Worm (Caenorhabditis elegans): ENCODE measurements around the gene txt-9.
A peak's percentile ranks its signal among the peaks of the same experiment; 100 is the strongest.

The txt-9 gene

ce11 chrII:5085450-5085849 lies at the start of gene txt-9:
Gene txt-9 (plus strand): TSS chrII:5085785.
- no peak for TF ChIP-seq ztf-29 (GFP tag; IDR thresholded peaks at IDR 0.05)
- no peak for TF ChIP-seq ref-1 (GFP tag; conservative IDR thresholded peaks at IDR 0.05)
- TF ChIP-seq med-1 (GFP tag; optimal IDR thresholded peaks at IDR 0.05; ENCODE audit: insufficient read depth), result no peak
- TF ChIP-seq klf-2 (GFP tag; conservative IDR thresholded peaks at IDR 0.05), result no peak
- TF ChIP-seq tab-1 (GFP tag; IDR thresholded peaks at IDR 0.05), result no peak
- no peak for TF ChIP-seq ztf-23 (GFP tag; IDR thresholded peaks at IDR 0.05)
- TF ChIP-seq T22C8.4 (GFP tag; IDR thresholded peaks at IDR 0.05), result no peak
- no peak for TF ChIP-seq flt-1 (GFP tag; IDR thresholded peaks at IDR 0.05)
- TF ChIP-seq cog-1 (tag; optimal IDR thresholded peaks at IDR 0.05), result no peak

DNA sequence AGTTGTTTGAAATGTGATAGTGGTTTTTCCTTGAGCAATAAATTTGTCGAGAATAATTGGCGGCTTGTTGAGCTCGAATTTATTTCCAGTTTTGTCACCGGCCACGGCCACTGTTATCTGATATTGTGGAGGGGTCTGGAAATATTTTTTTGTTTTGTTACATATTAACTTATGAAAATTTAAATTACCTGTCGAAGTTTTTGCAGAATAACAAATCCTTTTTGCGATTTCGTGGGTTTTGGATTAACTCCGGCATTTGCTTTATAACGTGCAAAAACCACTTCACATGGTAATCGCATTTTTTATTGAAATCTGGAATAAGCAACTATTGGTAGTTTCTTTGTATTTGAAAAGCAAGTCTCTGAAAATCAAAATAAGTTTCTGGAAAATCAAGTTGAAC lies 49.5 kb upstream of the txt-9 start, which contains the start of gene lrr-1:
Gene lrr-1, minus strand, starts transcription at position 312 of the 400 bp plus-strand sequence.
- TF ChIP-seq ztf-29 (GFP tag; IDR thresholded peaks at IDR 0.05) (no peak), ref-1 (GFP tag; conservative IDR thresholded peaks at IDR 0.05) (no peak), klf-2 (GFP tag; conservative IDR thresholded peaks at IDR 0.05) (no peak), tab-1 (GFP tag; IDR thresholded peaks at IDR 0.05) (no peak), flt-1 (GFP tag; IDR thresholded peaks at IDR 0.05) (no peak), T22C8.4 (GFP tag; IDR thresholded peaks at IDR 0.05) (no peak), med-1 (GFP tag; optimal IDR thresholded peaks at IDR 0.05; ENCODE audit: insufficient read depth) (no peak), cog-1 (tag; optimal IDR thresholded peaks at IDR 0.05) (no peak), ztf-23 (GFP tag; IDR thresholded peaks at IDR 0.05) (no peak)

ce11 chrII:5039912-5040311 lies 45.7 kb upstream of the txt-9 start, which contains the start of gene golg-2:
Gene golg-2 (minus strand): TSS chrII:5040091.
- TF ChIP-seq ref-1 (GFP tag; conservative IDR thresholded peaks at IDR 0.05) (no peak), flt-1 (GFP tag; IDR thresholded peaks at IDR 0.05) (no peak), med-1 (GFP tag; optimal IDR thresholded peaks at IDR 0.05; ENCODE audit: insufficient read depth) (no peak), T22C8.4 (GFP tag; IDR thresholded peaks at IDR 0.05) (no peak), ztf-23 (GFP tag; IDR thresholded peaks at IDR 0.05) (no peak)

- TF ChIP-seq klf-2 (GFP tag; conservative IDR thresholded peaks at IDR 0.05) (no peak), flt-1 (GFP tag; IDR thresholded peaks at IDR 0.05) (no peak), tab-1 (GFP tag; IDR thresholded peaks at IDR 0.05) (no peak), med-1 (GFP tag; optimal IDR thresholded peaks at IDR 0.05; ENCODE audit: insufficient read depth) (no peak), ztf-29 (GFP tag; IDR thresholded peaks at IDR 0.05) (no peak), ref-1 (GFP tag; conservative IDR thresholded peaks at IDR 0.05) (no peak), T22C8.4 (GFP tag; IDR thresholded peaks at IDR 0.05) (no peak), ztf-23 (GFP tag; IDR thresholded peaks at IDR 0.05) (no peak), cog-1 (tag; optimal IDR thresholded peaks at IDR 0.05) (no peak)
These were observed 44.9 kb upstream of the txt-9 start, which contains the start of gene F33G12.7 for ce11 chrII:5040631-5041156. Gene F33G12.7 (minus strand): TSS chrII:5040681.

DNA sequence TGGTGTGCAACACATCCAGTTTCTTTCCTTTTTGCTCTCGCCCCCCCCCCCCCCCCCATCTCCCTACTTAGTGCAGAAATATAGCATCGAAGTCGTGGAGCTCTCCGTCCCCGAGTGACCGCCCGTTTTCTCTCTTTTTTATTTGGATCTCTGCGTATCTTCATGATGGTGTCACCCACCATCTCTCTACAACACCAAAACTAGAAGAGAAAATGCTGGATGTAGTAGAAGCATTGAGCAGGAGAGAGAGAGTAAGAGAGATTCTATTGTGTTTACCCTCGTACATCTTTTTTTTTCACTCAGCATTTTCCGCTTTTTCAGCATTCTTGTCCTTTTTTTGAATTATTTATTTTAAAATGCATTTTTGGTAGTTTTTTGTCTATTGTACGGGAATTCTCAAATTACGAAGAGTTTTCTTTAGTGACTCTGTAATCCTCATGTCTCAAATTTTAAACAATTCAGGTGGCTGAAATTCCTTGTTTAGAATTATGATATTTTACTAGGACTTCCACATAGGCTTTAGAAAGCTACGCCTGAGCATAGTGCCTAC lies 43.1 kb upstream of the txt-9 start:
- TF ChIP-seq flt-1 (GFP tag; IDR thresholded peaks at IDR 0.05) (no peak), cog-1 (tag; optimal IDR thresholded peaks at IDR 0.05) (no peak), ztf-23 (GFP tag; IDR thresholded peaks at IDR 0.05) (no peak), med-1 (GFP tag; optimal IDR thresholded peaks at IDR 0.05; ENCODE audit: insufficient read depth) (no peak), T22C8.4 (GFP tag; IDR thresholded peaks at IDR 0.05) (no peak), ref-1 (GFP tag; conservative IDR thresholded peaks at IDR 0.05) (no peak), klf-2 (GFP tag; conservative IDR thresholded peaks at IDR 0.05) (no peak), tab-1 (GFP tag; IDR thresholded peaks at IDR 0.05) (no peak), ztf-29 (GFP tag; IDR thresholded peaks at IDR 0.05) (no peak)

ce11 chrII:5046209-5047200 lies 39.1 kb upstream of the txt-9 start:
- no peak for TF ChIP-seq flt-1 (GFP tag; IDR thresholded peaks at IDR 0.05)

DNA sequence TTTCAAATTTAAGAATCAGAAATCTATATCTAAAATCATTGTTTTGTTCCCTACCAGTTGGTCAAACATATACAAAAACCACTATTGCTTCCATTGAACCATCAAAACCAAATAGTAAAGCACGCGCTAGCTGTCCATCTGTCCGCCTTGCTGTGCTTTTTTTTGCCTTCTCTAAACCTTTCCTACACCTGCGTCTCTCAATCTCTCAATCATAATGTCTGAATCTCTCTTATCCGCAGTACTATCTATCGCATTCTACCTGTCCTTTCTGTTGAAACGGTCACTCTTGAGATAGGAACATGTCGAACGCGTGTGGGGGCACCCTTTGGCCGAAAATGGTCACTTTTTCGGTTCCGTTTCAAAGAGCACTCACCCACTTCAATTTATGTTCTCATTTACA lies 38.3 kb upstream of the txt-9 start:
- TF ChIP-seq cog-1 (tag; optimal IDR thresholded peaks at IDR 0.05) (peak; percentile 7), tab-1 (GFP tag; IDR thresholded peaks at IDR 0.05) (no peak), klf-2 (GFP tag; conservative IDR thresholded peaks at IDR 0.05) (no peak), ztf-23 (GFP tag; IDR thresholded peaks at IDR 0.05) (no peak), T22C8.4 (GFP tag; IDR thresholded peaks at IDR 0.05) (no peak)

DNA sequence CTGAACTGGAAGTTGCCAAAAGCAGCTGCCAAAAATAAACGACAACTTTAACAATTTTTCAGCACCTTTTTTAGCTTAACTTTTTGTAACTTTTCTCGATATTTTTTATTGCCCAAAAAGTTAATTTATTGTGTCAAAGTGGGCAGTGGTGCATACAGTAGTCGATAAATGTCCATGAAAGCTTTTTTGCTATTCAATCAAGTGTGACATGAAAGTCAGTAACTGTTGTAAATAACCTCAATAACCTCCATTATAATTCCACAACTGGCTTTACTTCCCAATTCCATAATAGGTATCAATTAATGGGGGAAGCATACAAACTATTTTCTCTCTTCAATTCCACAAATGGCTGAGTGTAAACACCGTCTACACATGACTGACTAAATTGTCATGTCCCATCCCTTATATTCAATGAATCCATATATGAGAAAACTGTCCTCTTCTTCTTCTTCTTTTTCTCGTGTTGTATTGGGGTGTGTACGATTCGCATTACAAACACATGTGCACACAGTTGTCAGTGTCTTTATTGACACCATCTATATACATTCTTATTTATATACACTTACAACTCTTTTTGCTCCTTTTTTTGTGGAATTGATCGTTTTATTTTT lies 37.3 kb upstream of the txt-9 start:
- TF ChIP-seq med-1 (GFP tag; optimal IDR thresholded peaks at IDR 0.05; ENCODE audit: insufficient read depth) (no peak), tab-1 (GFP tag; IDR thresholded peaks at IDR 0.05) (no peak), ztf-23 (GFP tag; IDR thresholded peaks at IDR 0.05) (no peak)

ce11 chrII:5049249-5049648 lies 36.3 kb upstream of the txt-9 start:
- TF ChIP-seq klf-2 (GFP tag; conservative IDR thresholded peaks at IDR 0.05) (no peak), med-1 (GFP tag; optimal IDR thresholded peaks at IDR 0.05; ENCODE audit: insufficient read depth) (no peak), flt-1 (GFP tag; IDR thresholded peaks at IDR 0.05) (no peak), ref-1 (GFP tag; conservative IDR thresholded peaks at IDR 0.05) (no peak), T22C8.4 (GFP tag; IDR thresholded peaks at IDR 0.05) (no peak), tab-1 (GFP tag; IDR thresholded peaks at IDR 0.05) (no peak), ztf-29 (GFP tag; IDR thresholded peaks at IDR 0.05) (no peak), cog-1 (tag; optimal IDR thresholded peaks at IDR 0.05) (no peak), ztf-23 (GFP tag; IDR thresholded peaks at IDR 0.05) (no peak)

Measured in whole organism, midembryonic.